Fruit fly (Drosophila melanogaster): ENCODE data around the gene kraken.

DNA sequence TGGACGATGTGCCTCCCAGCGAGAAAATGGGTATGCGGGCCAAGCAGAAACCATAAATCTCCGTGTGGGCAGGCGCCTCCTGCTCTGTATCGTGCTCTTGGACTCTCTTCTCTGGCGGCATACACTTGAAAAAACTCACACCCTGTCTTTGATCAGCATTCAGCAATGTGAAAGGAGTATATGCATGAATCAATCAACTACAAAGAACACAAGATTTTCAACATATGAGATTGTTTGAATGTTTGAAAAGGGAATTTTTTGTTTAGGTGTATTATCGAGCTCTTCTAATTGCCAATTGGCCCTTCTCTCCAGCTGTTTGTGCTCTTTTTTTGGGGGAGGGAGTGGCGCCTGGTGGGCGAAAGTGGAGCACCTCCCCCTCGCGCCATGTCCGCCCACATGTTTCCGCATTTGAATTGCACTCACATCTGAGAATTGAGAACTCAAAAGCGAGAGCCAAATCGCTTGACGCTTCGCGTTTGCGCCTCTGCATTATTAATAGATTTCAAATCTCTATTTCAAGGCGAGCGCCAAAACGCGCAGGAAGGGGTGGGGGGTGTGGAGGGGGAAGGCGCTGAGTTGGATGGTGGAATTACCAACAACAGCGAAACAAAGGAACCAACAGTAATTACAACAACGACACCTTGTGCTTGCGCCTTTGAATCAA is 7.1 kb upstream of the kraken start:
- TF ChIP-seq CG6163 (GFP tag; IDR thresholded peaks at IDR 0.05), result peak; percentile 94
- peak; percentile 40 for TF ChIP-seq CG8319 (GFP tag; optimal IDR thresholded peaks at IDR 0.05)

Data from whole organism, prepupa.